Worm (Caenorhabditis elegans) whole organism, L1 larva: Measurements from ENCODE around the gene F55C12.6.

Experiments
- ceh-82 ChIP-seq, 3 experiments: fragments of 150-350 bp in 1 of 3; sonication (generic microtip) in 2 of 3; optimal IDR thresholded peaks; 2 replicates each; lab custom pipeline; 2014 to 2017; ENCODE audit warnings: missing biosample characterization in 3 of 3, missing genetic modification characterization in 3 of 3
- ceh-88 ChIP-seq: fragments of 200-800 bp; sonication (Bioruptor generic); IDR thresholded peaks from 2 replicates; pipeline ENCODE4 v1.3.6; 2022; ENCODE audit warnings: missing genetic modification characterization, missing compliant biosample characterization
- egl-27 ChIP-seq, 2 experiments: fragments of 150-350 bp in 1 of 2; sonication (generic microtip); optimal IDR thresholded peaks; 3 replicates each; lab custom pipeline; 2017 to 2018; ENCODE audit warnings: missing biosample characterization in 2 of 2, missing genetic modification characterization in 2 of 2, missing genetic modification reagents in 2 of 2
- fkh-10 ChIP-seq: sonication (generic microtip); optimal IDR thresholded peaks from 2 replicates; lab custom pipeline; 2017; ENCODE audit warnings: missing biosample characterization, missing genetic modification reagents, missing genetic modification characterization
- hpl-2 ChIP-seq: fragments of 150-350 bp; optimal IDR thresholded peaks from 2 replicates; lab custom pipeline; 2014; ENCODE audit warnings: missing biosample characterization, missing genetic modification reagents, missing genetic modification characterization
- lin-13 ChIP-seq: fragments of 150-350 bp; optimal IDR thresholded peaks from 2 replicates; lab custom pipeline; 2014; ENCODE audit warnings: missing biosample characterization, missing genetic modification reagents, missing genetic modification characterization
- mdl-1 ChIP-seq, 2 experiments: fragments of 150-350 bp; optimal IDR thresholded peaks; 2 replicates each; lab custom pipeline; 2014 to 2017; ENCODE audit warnings: missing biosample characterization in 2 of 2, missing genetic modification characterization in 2 of 2, inconsistent platforms in 1 of 2
- nhr-71 ChIP-seq: sonication (generic microtip); optimal IDR thresholded peaks from 2 replicates; lab custom pipeline; 2016; ENCODE audit warnings: mild to moderate bottlenecking, missing genetic modification characterization, moderate library complexity, missing compliant biosample characterization

- TF ChIP-seq ceh-82 (tag; optimal IDR thresholded peaks at IDR 0.05; lab: Kevin White, UChicago) (no peak), ceh-88 (GFP tag; lab: Robert Waterston, UW) (no peak), hpl-2 (GFP tag; lab: Kevin White, UChicago) (no peak), nhr-71 (tag; lab: Kevin White, UChicago) (peak; percentile 9), egl-27 (tag; optimal IDR thresholded peaks at IDR 0.05; lab: Kevin White, UChicago) (no peak), fkh-10 (GFP tag; lab: Kevin White, UChicago) (no peak), mdl-1 (tag; optimal IDR thresholded peaks at IDR 0.05; lab: Kevin White, UChicago) (no peak), lin-13 (GFP tag; lab: Kevin White, UChicago) (no peak)
These were observed 31.5 kb upstream of the F55C12.6 start, which contains the start of gene vps-35 for ce11 chrII:5907482-5907881.
